Fruit fly (Drosophila melanogaster) whole organism, embryonic: Measurements from ENCODE around the gene Drs.
A peak's percentile ranks its signal among the peaks of the same experiment; 100 is the strongest.

Experiments
- ATbp ChIP-seq: fragments of 200-800 bp; sonication (Bioruptor generic); optimal IDR thresholded peaks from 2 replicates; lab custom pipeline; 2017; ENCODE audit warnings: missing biosample characterization, mild to moderate bottlenecking, missing genetic modification characterization, missing genetic modification reagents
- Bdp1 ChIP-seq: fragments of 200-800 bp; sonication (Bioruptor generic); optimal IDR thresholded peaks from 3 replicates; lab custom pipeline; 2016; ENCODE audit warnings: missing biosample characterization, missing genetic modification characterization
- Bgb ChIP-seq: fragments of 200-800 bp; sonication (Bioruptor generic); IDR thresholded peaks from 2 replicates; pipeline ENCODE4 v1.3.6; 2022; ENCODE audit warnings: missing biosample characterization, missing genetic modification characterization; ENCODE audit not compliant: partially characterized antibody
- CG10147 ChIP-seq: fragments of 200-800 bp; sonication (Bioruptor generic); optimal IDR thresholded peaks from 2 replicates; lab custom pipeline; 2019; ENCODE audit warnings: missing biosample characterization, mild to moderate bottlenecking, missing genetic modification characterization, moderate library complexity
- CG11398 ChIP-seq: fragments of 200-800 bp; sonication (Bioruptor generic); optimal IDR thresholded peaks from 2 replicates; lab custom pipeline; 2016; ENCODE audit warnings: missing biosample characterization, missing genetic modification characterization
- CG13287 ChIP-seq: fragments of 200-800 bp; sonication (Bioruptor generic); IDR thresholded peaks from 2 replicates; pipeline ENCODE4 v1.3.6; 2022; ENCODE audit warnings: missing biosample characterization, missing genetic modification characterization; ENCODE audit not compliant: partially characterized antibody
- CG14014 ChIP-seq: fragments of 200-800 bp; sonication (Bioruptor generic); IDR thresholded peaks from 2 replicates; pipeline ENCODE4 v1.3.6; 2022; ENCODE audit warnings: missing biosample characterization, missing genetic modification characterization
- CG14965 ChIP-seq: fragments of 200-800 bp; sonication (Bioruptor generic); optimal IDR thresholded peaks from 2 replicates; lab custom pipeline; 2016; ENCODE audit warnings: missing biosample characterization, missing genetic modification characterization, borderline replicate concordance
- CG1602 ChIP-seq: fragments of 200-800 bp; sonication (Bioruptor generic); optimal IDR thresholded peaks from 3 replicates; lab custom pipeline; 2016; ENCODE audit warnings: missing biosample characterization, missing genetic modification characterization
- CG17186 ChIP-seq: fragments of 200-800 bp; sonication (Bioruptor generic); optimal IDR thresholded peaks from 3 replicates; lab custom pipeline; 2017; ENCODE audit warnings: missing biosample characterization, missing genetic modification reagents, missing genetic modification characterization
- CG17359 ChIP-seq: fragments of 200-800 bp; sonication (Bioruptor generic); optimal IDR thresholded peaks from 3 replicates; lab custom pipeline; 2018; ENCODE audit warnings: missing biosample characterization, mild to moderate bottlenecking, missing genetic modification characterization, moderate library complexity
- CG17385 ChIP-seq: fragments of 200-800 bp; sonication (Bioruptor generic); optimal IDR thresholded peaks from 3 replicates; lab custom pipeline; 2018; ENCODE audit warnings: missing biosample characterization, mild to moderate bottlenecking, missing genetic modification characterization
- CG33213 ChIP-seq: fragments of 200-800 bp; sonication (Bioruptor generic); optimal IDR thresholded peaks from 3 replicates; lab custom pipeline; 2016; ENCODE audit warnings: missing biosample characterization, missing genetic modification characterization
- CG4617 ChIP-seq: fragments of 200-800 bp; sonication (Bioruptor generic); optimal IDR thresholded peaks from 3 replicates; lab custom pipeline; 2016; ENCODE audit warnings: missing biosample characterization, missing genetic modification characterization, borderline replicate concordance
- CG5245 ChIP-seq: fragments of 200-800 bp; sonication (Bioruptor generic); optimal IDR thresholded peaks from 3 replicates; lab custom pipeline; 2016; ENCODE audit warnings: missing biosample characterization, missing genetic modification characterization
- CG6654 ChIP-seq: fragments of 200-800 bp; sonication (Bioruptor generic); optimal IDR thresholded peaks from 2 replicates; lab custom pipeline; 2017; ENCODE audit warnings: missing biosample characterization, mild to moderate bottlenecking, missing genetic modification characterization
- CG6854 ChIP-seq: fragments of 200-800 bp; sonication (Bioruptor generic); optimal IDR thresholded peaks from 3 replicates; lab custom pipeline; 2017; ENCODE audit warnings: missing biosample characterization, mild to moderate bottlenecking, missing genetic modification characterization
- CG7963 ChIP-seq: fragments of 200-800 bp; sonication (Bioruptor generic); IDR thresholded peaks from 3 replicates; pipeline ENCODE4 v1.3.6; 2022; ENCODE audit warnings: missing biosample characterization, missing genetic modification characterization; ENCODE audit not compliant: partially characterized antibody
- CG7987 ChIP-seq: fragments of 200-800 bp; sonication (Bioruptor generic); optimal IDR thresholded peaks from 2 replicates; lab custom pipeline; 2018; ENCODE audit warnings: missing biosample characterization, mild to moderate bottlenecking, missing genetic modification characterization, moderate library complexity
- CG9215 ChIP-seq: fragments of 200-800 bp; sonication (Bioruptor generic); IDR thresholded peaks from 2 replicates; pipeline ENCODE4 v1.3.6; 2022; ENCODE audit warnings: missing biosample characterization, missing genetic modification characterization
- D ChIP-seq, 2 experiments: fragments of 200-800 bp in 1 of 2; fragments of >200 bp in 1 of 2; sonication (Bioruptor generic) in 1 of 2; optimal IDR thresholded peaks; 2 replicates in 1 of 2; 3 replicates in 1 of 2; lab custom pipeline; 2017; ENCODE audit warnings: mild to moderate bottlenecking in 1 of 2, missing biosample characterization in 1 of 2, missing genetic modification characterization in 1 of 2, missing genetic modification reagents in 1 of 2
- D19A ChIP-seq: fragments of 200-800 bp; optimal IDR thresholded peaks from 3 replicates; lab custom pipeline; 2019; ENCODE audit warnings: missing biosample characterization, mild to moderate bottlenecking, missing genetic modification characterization, moderate library complexity
- Doc2 ChIP-seq: fragments of 200-800 bp; sonication (Bioruptor generic); IDR thresholded peaks from 2 replicates; pipeline ENCODE4 v1.3.6; 2022; ENCODE audit warnings: missing biosample characterization, missing genetic modification characterization
- Doc3 ChIP-seq: fragments of 200-800 bp; sonication (Bioruptor generic); IDR thresholded peaks from 3 replicates; pipeline ENCODE4 v1.3.6; 2022; ENCODE audit warnings: missing biosample characterization, missing genetic modification characterization; ENCODE audit not compliant: partially characterized antibody
- Hr78 ChIP-seq, 2 experiments: fragments of 200-800 bp in 1 of 2; fragments of >200 bp in 1 of 2; sonication (Bioruptor generic) in 1 of 2; optimal IDR thresholded peaks; 2 replicates each; lab custom pipeline; 2017 to 2019; ENCODE audit warnings: missing biosample characterization in 2 of 2, missing genetic modification characterization in 2 of 2, mild to moderate bottlenecking in 1 of 2, moderate library complexity in 1 of 2
- Lim3 ChIP-seq: fragments of 200-800 bp; sonication (Bioruptor generic); IDR thresholded peaks from 2 replicates; pipeline ENCODE4 v1.3.6; 2022; ENCODE audit warnings: missing biosample characterization, missing genetic modification characterization
- Lpt ChIP-seq: fragments of >200 bp; optimal IDR thresholded peaks from 2 replicates; lab custom pipeline; 2018; ENCODE audit warnings: missing biosample characterization, missing genetic modification characterization
- MESR4 ChIP-seq: fragments of 200-800 bp; sonication (Bioruptor generic); optimal IDR thresholded peaks from 2 replicates; lab custom pipeline; 2018; ENCODE audit warnings: missing biosample characterization, mild to moderate bottlenecking, missing genetic modification characterization, moderate library complexity
- Mrtf ChIP-seq: fragments of 200-800 bp; sonication (Bioruptor generic); IDR thresholded peaks from 3 replicates; pipeline ENCODE4 v1.3.6; 2022; ENCODE audit warnings: missing biosample characterization, missing genetic modification characterization
- Myb ChIP-seq: fragments of 200-800 bp; sonication (Bioruptor generic); optimal IDR thresholded peaks from 2 replicates; lab custom pipeline; 2016; ENCODE audit warnings: missing biosample characterization, missing genetic modification characterization
- aop ChIP-seq: fragments of 200-800 bp; sonication (Bioruptor generic); IDR thresholded peaks from 2 replicates; pipeline ENCODE4 v1.3.6; 2022; ENCODE audit warnings: missing biosample characterization, missing genetic modification characterization
- bbx ChIP-seq: fragments of 200-800 bp; sonication (Bioruptor generic); IDR thresholded peaks from 2 replicates; pipeline ENCODE4 v1.3.6; 2022; ENCODE audit warnings: missing biosample characterization, missing genetic modification characterization; ENCODE audit not compliant: partially characterized antibody
- cas ChIP-seq: fragments of 200-800 bp; sonication (Bioruptor generic); IDR thresholded peaks from 2 replicates; pipeline ENCODE4 v1.3.6; 2022; ENCODE audit warnings: missing biosample characterization, missing genetic modification characterization
- cg ChIP-seq: fragments of 200-800 bp; sonication (Bioruptor generic); optimal IDR thresholded peaks from 3 replicates; lab custom pipeline; 2019; ENCODE audit warnings: missing biosample characterization, mild to moderate bottlenecking, missing genetic modification characterization, moderate library complexity
- chif ChIP-seq, 2 experiments: fragments of 200-800 bp; sonication (Bioruptor generic); optimal IDR thresholded peaks; 3 replicates each; lab custom pipeline; 2016; ENCODE audit warnings: missing biosample characterization in 2 of 2, missing genetic modification characterization in 2 of 2
- danr ChIP-seq: fragments of 200-800 bp; sonication (Bioruptor generic); IDR thresholded peaks from 2 replicates; pipeline ENCODE4 v1.3.6; 2022; ENCODE audit warnings: missing biosample characterization, missing genetic modification characterization
- dm ChIP-seq: fragments of 200-800 bp; sonication (Bioruptor generic); optimal IDR thresholded peaks from 3 replicates; lab custom pipeline; 2016; ENCODE audit warnings: missing biosample characterization, missing genetic modification characterization
- esg ChIP-seq: fragments of 200-800 bp; sonication (Bioruptor generic); conservative IDR thresholded peaks from 2 replicates; pipeline ENCODE4 v1.3.6; 2022; ENCODE audit warnings: missing biosample characterization, missing genetic modification characterization
- eve ChIP-seq, 2 experiments: fragments of >200 bp; optimal IDR thresholded peaks; 2 replicates each; lab custom pipeline; 2017; ENCODE audit warnings: missing biosample characterization in 2 of 2, missing genetic modification characterization in 2 of 2
- fu2 ChIP-seq: fragments of 200-800 bp; sonication (Bioruptor generic); optimal IDR thresholded peaks from 2 replicates; lab custom pipeline; 2016; ENCODE audit warnings: missing biosample characterization, missing genetic modification characterization
- grau ChIP-seq: fragments of 200-800 bp; optimal IDR thresholded peaks from 3 replicates; lab custom pipeline; 2019; ENCODE audit warnings: missing biosample characterization, mild to moderate bottlenecking, missing genetic modification characterization, moderate library complexity
- ken ChIP-seq: fragments of 200-800 bp; sonication (Bioruptor generic); IDR thresholded peaks from 3 replicates; pipeline ENCODE4 v1.3.6; 2022; ENCODE audit warnings: missing biosample characterization, missing genetic modification characterization
- luna ChIP-seq: fragments of 200-800 bp; sonication (Bioruptor generic); optimal IDR thresholded peaks from 2 replicates; lab custom pipeline; 2016; ENCODE audit warnings: missing biosample characterization, missing genetic modification characterization
- schlank ChIP-seq: fragments of 200-800 bp; sonication (Bioruptor generic); optimal IDR thresholded peaks from 2 replicates; lab custom pipeline; 2018; ENCODE audit warnings: missing biosample characterization, mild to moderate bottlenecking, missing genetic modification characterization
- sima ChIP-seq: fragments of 200-800 bp; sonication (Bioruptor generic); optimal IDR thresholded peaks from 2 replicates; lab custom pipeline; 2016; ENCODE audit warnings: missing biosample characterization, missing genetic modification characterization
- sna ChIP-seq: fragments of 200-800 bp; sonication (Bioruptor generic); IDR thresholded peaks from 2 replicates; pipeline ENCODE4 v1.3.6; 2022; ENCODE audit warnings: missing biosample characterization, missing genetic modification characterization; ENCODE audit not compliant: partially characterized antibody
- stc ChIP-seq: fragments of 200-800 bp; sonication (Bioruptor generic); IDR thresholded peaks from 2 replicates; pipeline ENCODE4 v1.3.6; 2022; ENCODE audit warnings: missing biosample characterization, missing genetic modification characterization
- sug ChIP-seq: fragments of 200-800 bp; optimal IDR thresholded peaks from 2 replicates; lab custom pipeline; 2019; ENCODE audit warnings: missing biosample characterization, mild to moderate bottlenecking, missing genetic modification characterization, moderate library complexity
- tin ChIP-seq: fragments of 200-800 bp; sonication (Bioruptor generic); optimal IDR thresholded peaks from 3 replicates; lab custom pipeline; 2016; ENCODE audit warnings: missing biosample characterization, missing genetic modification characterization
- unpg ChIP-seq: fragments of 200-800 bp; sonication (Bioruptor generic); optimal IDR thresholded peaks from 3 replicates; lab custom pipeline; 2018; ENCODE audit warnings: missing biosample characterization, mild to moderate bottlenecking, missing genetic modification characterization, moderate library complexity
- vvl ChIP-seq: fragments of 200-800 bp; sonication (Bioruptor generic); IDR thresholded peaks from 2 replicates; pipeline ENCODE4 v1.3.6; 2022; ENCODE audit warnings: missing biosample characterization, missing genetic modification characterization

Drs gene

DNA sequence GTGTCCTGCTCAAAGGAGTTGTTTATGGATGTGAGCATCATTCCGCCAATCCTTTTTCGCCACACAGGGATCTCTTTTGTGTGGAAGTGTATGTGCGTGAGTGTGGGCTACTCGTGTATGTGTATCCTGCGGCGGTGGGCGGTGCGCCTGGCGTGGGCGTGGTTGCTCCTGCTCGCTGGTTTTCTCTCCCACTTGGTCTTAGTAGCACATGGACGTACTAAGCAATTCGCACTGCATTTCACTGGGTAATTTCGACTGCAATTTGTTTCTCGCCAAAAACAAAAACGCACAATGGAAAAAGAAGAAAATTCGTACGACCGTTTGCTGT is 43.8 kb upstream of the Drs start:
- TF ChIP-seq tin (no peak), vvl (GFP tag; lab: Robert Waterston, UW) (no peak), D (optimal IDR thresholded peaks at IDR 0.05; lab: Kevin White, UChicago) (peak; percentile 62), D (GFP tag; optimal IDR thresholded peaks at IDR 0.05; lab: Kevin White, UChicago) (no peak), stc (GFP tag; lab: Robert Waterston, UW) (no peak), MESR4 (peak; percentile 96), CG17186 (GFP tag; lab: Kevin White, UChicago) (no peak), esg (GFP tag; lab: Robert Waterston, UW) (no peak), CG14965 (GFP tag; lab: Kevin White, UChicago) (no peak), grau (tag; lab: Kevin White, UChicago) (no peak), CG33213 (GFP tag; lab: Kevin White, UChicago) (no peak), sna (GFP tag; lab: Robert Waterston, UW) (0 out of 2 replicates have a peak, but pooled peaks have one; percentile 20), Hr78 (GFP tag; optimal IDR thresholded peaks at IDR 0.05; lab: Kevin White, UChicago) (no peak), unpg (GFP tag; lab: Kevin White, UChicago) (no peak), Bdp1 (GFP tag; lab: Kevin White, UChicago) (no peak), sima (GFP tag; lab: Kevin White, UChicago) (no peak), ken (no peak), aop (GFP tag; lab: Robert Waterston, UW) (no peak), chif (GFP tag; optimal IDR thresholded peaks at IDR 0.05; lab: Kevin White, UChicago) (no peak), CG7963 (GFP tag; lab: Robert Waterston, UW) (0 out of 3 replicates have a peak, but pooled peaks have one; percentile 35), CG6854 (no peak), CG11398 (GFP tag; lab: Kevin White, UChicago) (no peak), CG6654 (GFP tag; lab: Kevin White, UChicago) (no peak), danr (GFP tag; lab: Robert Waterston, UW) (no peak), luna (GFP tag; lab: Kevin White, UChicago) (no peak), CG9215 (GFP tag; lab: Robert Waterston, UW) (no peak), Doc2 (GFP tag; lab: Robert Waterston, UW) (no peak), cg (GFP tag; lab: Kevin White, UChicago) (no peak), CG14014 (GFP tag; lab: Robert Waterston, UW) (no peak), Lpt (GFP tag; lab: Kevin White, UChicago) (no peak), Doc3 (GFP tag; lab: Robert Waterston, UW) (no peak), CG5245 (GFP tag; lab: Kevin White, UChicago) (no peak), Myb (no peak), schlank (tag; lab: Kevin White, UChicago) (no peak), CG10147 (GFP tag; lab: Kevin White, UChicago) (no peak), ATbp (no peak), CG7987 (GFP tag; lab: Kevin White, UChicago) (no peak), Mrtf (GFP tag; lab: Robert Waterston, UW) (no peak), sug (tag; lab: Kevin White, UChicago) (no peak), Lim3 (GFP tag; lab: Robert Waterston, UW) (no peak), dm (GFP tag; lab: Kevin White, UChicago) (no peak), CG17359 (no peak), cas (GFP tag; lab: Robert Waterston, UW) (no peak), CG1602 (GFP tag; lab: Kevin White, UChicago) (no peak), eve (GFP tag; optimal IDR thresholded peaks at IDR 0.05; lab: Kevin White, UChicago) (no peak), CG13287 (GFP tag; lab: Robert Waterston, UW) (no peak), bbx (GFP tag; lab: Robert Waterston, UW) (peak; percentile 28; the same call in 1 of the 2 replicates), CG17385 (GFP tag; lab: Kevin White, UChicago) (peak; percentile 73), CG4617 (peak; percentile 71), Bgb (GFP tag; lab: Robert Waterston, UW) (peak; percentile 5; the same call in 1 of the 2 replicates), D19A (tag; lab: Kevin White, UChicago) (no peak), fu2 (GFP tag; lab: Kevin White, UChicago) (no peak)
